Fruit fly (Drosophila melanogaster) whole organism, pupa: Measurements from ENCODE around the gene inaF-D.

Experiments
- CG12605 ChIP-seq: fragments of 200-800 bp; sonication (Bioruptor generic); IDR thresholded peaks from 2 replicates; pipeline ENCODE4 v1.3.6; 2022; ENCODE audit warnings: missing biosample characterization, missing genetic modification characterization
- CG15710 ChIP-seq: fragments of 200-800 bp; sonication (Bioruptor generic); optimal IDR thresholded peaks from 2 replicates; lab custom pipeline; 2018; ENCODE audit warnings: missing biosample characterization, mild to moderate bottlenecking, missing genetic modification characterization, moderate library complexity
- CG34367 ChIP-seq: fragments of 200-800 bp; sonication (Bioruptor generic); optimal IDR thresholded peaks from 2 replicates; lab custom pipeline; 2018; ENCODE audit warnings: missing biosample characterization, mild to moderate bottlenecking, missing genetic modification characterization
- D1 ChIP-seq: fragments of 200-800 bp; sonication (Bioruptor generic); optimal IDR thresholded peaks from 2 replicates; lab custom pipeline; 2018; ENCODE audit warnings: missing biosample characterization, mild to moderate bottlenecking, missing genetic modification characterization, moderate library complexity
- EcR ChIP-seq: fragments of 200-800 bp; sonication (Bioruptor generic); optimal IDR thresholded peaks from 3 replicates; lab custom pipeline; 2019; ENCODE audit warnings: missing biosample characterization, missing genetic modification characterization, mild to moderate bottlenecking, moderate library complexity, missing genetic modification reagents
- Pif1A ChIP-seq: fragments of 200-800 bp; sonication (Bioruptor generic); optimal IDR thresholded peaks from 3 replicates; lab custom pipeline; 2016; ENCODE audit warnings: missing biosample characterization, missing genetic modification characterization

dm6 chrX:11717892-11718291 lies 11.0 kb downstream of the inaF-D start:
- TF ChIP-seq CG15710 (tag; lab: Kevin White, UChicago) (no peak), D1 (tag; lab: Kevin White, UChicago) (no peak), Pif1A (GFP tag; lab: Kevin White, UChicago) (no peak), CG34367 (tag; lab: Kevin White, UChicago) (no peak), EcR (no peak), CG12605 (no peak)
